Fruit fly (Drosophila melanogaster) whole organism, embryonic: ENCODE results near the gene Sk1.
A peak's percentile ranks its signal among the peaks of the same experiment; 100 is the strongest.

Source experiments
- CG10543 ChIP-seq: fragments of 200-800 bp; sonication (Bioruptor generic); optimal IDR thresholded peaks from 3 replicates; lab custom pipeline; 2017; ENCODE audit warnings: missing biosample characterization, mild to moderate bottlenecking, missing genetic modification characterization, moderate library complexity
- CG12071 ChIP-seq: fragments of 200-800 bp; sonication (Bioruptor generic); optimal IDR thresholded peaks from 3 replicates; lab custom pipeline; 2018; ENCODE audit warnings: missing biosample characterization, mild to moderate bottlenecking, missing genetic modification characterization
- CG12155 ChIP-seq: fragments of 200-800 bp; sonication (Bioruptor generic); optimal IDR thresholded peaks from 3 replicates; lab custom pipeline; 2016; ENCODE audit warnings: missing biosample characterization, missing genetic modification characterization
- CG12219 ChIP-seq: fragments of 200-800 bp; sonication (Bioruptor generic); optimal IDR thresholded peaks from 3 replicates; lab custom pipeline; 2018; ENCODE audit warnings: missing biosample characterization, mild to moderate bottlenecking, missing genetic modification characterization
- CG12769 ChIP-seq: fragments of 200-800 bp; sonication (Bioruptor generic); optimal IDR thresholded peaks from 2 replicates; lab custom pipeline; 2019; ENCODE audit warnings: missing biosample characterization, mild to moderate bottlenecking, missing genetic modification characterization, moderate library complexity
- CG1602 ChIP-seq: fragments of 200-800 bp; sonication (Bioruptor generic); optimal IDR thresholded peaks from 3 replicates; lab custom pipeline; 2016; ENCODE audit warnings: missing biosample characterization, missing genetic modification characterization
- CG1603 ChIP-seq: fragments of 200-800 bp; sonication (Bioruptor generic); optimal IDR thresholded peaks from 2 replicates; lab custom pipeline; 2019; ENCODE audit warnings: missing biosample characterization, mild to moderate bottlenecking, missing genetic modification characterization, moderate library complexity
- CG17385 ChIP-seq: fragments of 200-800 bp; sonication (Bioruptor generic); optimal IDR thresholded peaks from 3 replicates; lab custom pipeline; 2018; ENCODE audit warnings: missing biosample characterization, mild to moderate bottlenecking, missing genetic modification characterization
- CG17829 ChIP-seq: fragments of 200-800 bp; optimal IDR thresholded peaks from 2 replicates; lab custom pipeline; 2019; ENCODE audit warnings: missing biosample characterization, mild to moderate bottlenecking, missing genetic modification characterization, moderate library complexity
- CG2202 ChIP-seq: fragments of 200-800 bp; sonication (Bioruptor generic); optimal IDR thresholded peaks from 2 replicates; lab custom pipeline; 2018; ENCODE audit warnings: missing biosample characterization, mild to moderate bottlenecking, missing genetic modification characterization
- CG31224 ChIP-seq: fragments of 200-800 bp; sonication (Bioruptor generic); IDR thresholded peaks from 2 replicates; pipeline ENCODE4 v1.3.6; 2022; ENCODE audit warnings: missing biosample characterization, missing genetic modification characterization
- CG3163 ChIP-seq: fragments of 200-800 bp; sonication (Bioruptor generic); optimal IDR thresholded peaks from 3 replicates; lab custom pipeline; 2016; ENCODE audit warnings: missing biosample characterization, missing genetic modification characterization
- CG6254 ChIP-seq: fragments of 200-800 bp; sonication (Bioruptor generic); optimal IDR thresholded peaks from 3 replicates; lab custom pipeline; 2017; ENCODE audit warnings: mild to moderate bottlenecking, missing biosample characterization, missing genetic modification reagents, missing genetic modification characterization
- CG6813 ChIP-seq: fragments of 200-800 bp; sonication (Bioruptor generic); optimal IDR thresholded peaks from 2 replicates; lab custom pipeline; 2017; ENCODE audit warnings: missing biosample characterization, missing genetic modification characterization, mild to moderate bottlenecking, moderate library complexity, missing genetic modification reagents
- CG9797 ChIP-seq: fragments of 200-800 bp; sonication (Bioruptor generic); optimal IDR thresholded peaks from 3 replicates; lab custom pipeline; 2018; ENCODE audit warnings: missing biosample characterization, mild to moderate bottlenecking, missing genetic modification characterization
- Camta ChIP-seq: fragments of 200-800 bp; sonication (Bioruptor generic); optimal IDR thresholded peaks from 2 replicates; lab custom pipeline; 2016; ENCODE audit warnings: missing biosample characterization, missing genetic modification characterization
- Dek ChIP-seq: fragments of 200-800 bp; sonication (Bioruptor generic); optimal IDR thresholded peaks from 3 replicates; lab custom pipeline; 2019; ENCODE audit warnings: missing biosample characterization, mild to moderate bottlenecking, missing genetic modification characterization, moderate library complexity
- Dfd ChIP-seq, 2 experiments: fragments of >200 bp; optimal IDR thresholded peaks; 2 replicates each; lab custom pipeline; 2017; ENCODE audit warnings: missing biosample characterization in 2 of 2, missing genetic modification characterization in 2 of 2
- Doc2 ChIP-seq: fragments of 200-800 bp; sonication (Bioruptor generic); IDR thresholded peaks from 2 replicates; pipeline ENCODE4 v1.3.6; 2022; ENCODE audit warnings: missing biosample characterization, missing genetic modification characterization
- Ets65A ChIP-seq: fragments of 200-800 bp; sonication (Bioruptor generic); peaks from one replicate; lab custom pipeline; 2016; ENCODE audit warnings: missing biosample characterization, missing genetic modification characterization
- Ets97D ChIP-seq: fragments of 200-800 bp; sonication (Bioruptor generic); optimal IDR thresholded peaks from 3 replicates; lab custom pipeline; 2016; ENCODE audit warnings: missing biosample characterization, missing genetic modification characterization
- Fer2 ChIP-seq: fragments of 200-800 bp; sonication (Bioruptor generic); optimal IDR thresholded peaks from 2 replicates; lab custom pipeline; 2018; ENCODE audit warnings: missing biosample characterization, mild to moderate bottlenecking, missing genetic modification characterization, moderate library complexity
- Jarid2 ChIP-seq: fragments of 200-800 bp; sonication (Bioruptor generic); optimal IDR thresholded peaks from 3 replicates; lab custom pipeline; 2017; ENCODE audit warnings: mild to moderate bottlenecking, missing biosample characterization, missing genetic modification reagents, missing genetic modification characterization
- MESR4 ChIP-seq: fragments of 200-800 bp; sonication (Bioruptor generic); optimal IDR thresholded peaks from 2 replicates; lab custom pipeline; 2018; ENCODE audit warnings: missing biosample characterization, mild to moderate bottlenecking, missing genetic modification characterization, moderate library complexity
- Mad ChIP-seq: fragments of 200-800 bp; sonication (Bioruptor generic); optimal IDR thresholded peaks from 2 replicates; lab custom pipeline; 2016; ENCODE audit warnings: missing biosample characterization, missing genetic modification characterization
- NFAT ChIP-seq: fragments of 200-800 bp; sonication (Bioruptor generic); IDR thresholded peaks from 2 replicates; pipeline ENCODE4 v1.3.6; 2022; ENCODE audit warnings: missing biosample characterization, missing genetic modification characterization
- Neu2 ChIP-seq: fragments of 200-800 bp; sonication (Bioruptor generic); optimal IDR thresholded peaks from 3 replicates; lab custom pipeline; 2016; ENCODE audit warnings: missing biosample characterization, missing genetic modification characterization, borderline replicate concordance
- Side ChIP-seq: fragments of 200-800 bp; sonication (Bioruptor generic); optimal IDR thresholded peaks from 2 replicates; lab custom pipeline; 2016; ENCODE audit warnings: missing biosample characterization, missing genetic modification characterization
- Sry-β ChIP-seq: fragments of 200-800 bp; sonication (Bioruptor generic); optimal IDR thresholded peaks from 2 replicates; lab custom pipeline; 2018; ENCODE audit warnings: missing biosample characterization, mild to moderate bottlenecking, missing genetic modification characterization, moderate library complexity
- Sry-δ ChIP-seq: fragments of 200-800 bp; sonication (Bioruptor generic); optimal IDR thresholded peaks from 2 replicates; lab custom pipeline; 2016; ENCODE audit warnings: missing biosample characterization, missing genetic modification characterization
- Stat92E ChIP-seq, 3 experiments: fragments of >200 bp in 2 of 3; fragments of 200-800 bp in 1 of 3; sonication (Bioruptor generic) in 1 of 3; optimal IDR thresholded peaks; 2 replicates each; lab custom pipeline; 2017 to 2019; ENCODE audit warnings: missing biosample characterization in 3 of 3, missing genetic modification characterization in 3 of 3, mild to moderate bottlenecking in 1 of 3, moderate library complexity in 1 of 3
- Xrp1 ChIP-seq: fragments of 200-800 bp; sonication (Bioruptor generic); IDR thresholded peaks from 2 replicates; pipeline ENCODE4 v1.3.6; 2022; ENCODE audit warnings: missing biosample characterization, missing genetic modification characterization
- amos ChIP-seq: fragments of 200-800 bp; sonication (Bioruptor generic); IDR thresholded peaks from 2 replicates; pipeline ENCODE4 v1.3.6; 2022; ENCODE audit warnings: missing biosample characterization, missing genetic modification characterization; ENCODE audit not compliant: partially characterized antibody
- ara ChIP-seq: fragments of 200-800 bp; sonication (Bioruptor generic); IDR thresholded peaks from 2 replicates; pipeline ENCODE4 v1.3.6; 2022; ENCODE audit warnings: missing biosample characterization, missing genetic modification characterization
- ase ChIP-seq: fragments of 200-800 bp; sonication (Bioruptor generic); IDR thresholded peaks from 3 replicates; pipeline ENCODE4 v1.3.6; 2022; ENCODE audit warnings: missing biosample characterization, missing genetic modification characterization
- chm ChIP-seq: fragments of 200-800 bp; sonication (Bioruptor generic); IDR thresholded peaks from 2 replicates; pipeline ENCODE4 v1.3.6; 2022; ENCODE audit warnings: missing biosample characterization, missing genetic modification characterization
- corto ChIP-seq: fragments of 200-800 bp; sonication (Bioruptor generic); optimal IDR thresholded peaks from 2 replicates; lab custom pipeline; 2016; ENCODE audit warnings: missing biosample characterization, mild to moderate bottlenecking, missing genetic modification characterization, moderate library complexity
- da ChIP-seq: fragments of 200-800 bp; sonication (Bioruptor generic); optimal IDR thresholded peaks from 2 replicates; lab custom pipeline; 2016; ENCODE audit warnings: missing biosample characterization, missing genetic modification characterization
- dan ChIP-seq: fragments of 200-800 bp; sonication (Bioruptor generic); IDR thresholded peaks from 2 replicates; pipeline ENCODE4 v1.3.6; 2022; ENCODE audit warnings: missing biosample characterization, missing genetic modification characterization
- dm ChIP-seq: fragments of 200-800 bp; sonication (Bioruptor generic); optimal IDR thresholded peaks from 3 replicates; lab custom pipeline; 2016; ENCODE audit warnings: missing biosample characterization, missing genetic modification characterization
- eve ChIP-seq, 2 experiments: fragments of >200 bp; optimal IDR thresholded peaks; 2 replicates each; lab custom pipeline; 2017; ENCODE audit warnings: missing biosample characterization in 2 of 2, missing genetic modification characterization in 2 of 2
- gfzf ChIP-seq: fragments of 200-800 bp; sonication (Bioruptor generic); optimal IDR thresholded peaks from 2 replicates; lab custom pipeline; 2016; ENCODE audit warnings: missing biosample characterization, mild to moderate bottlenecking, missing genetic modification characterization, moderate library complexity
- gsb ChIP-seq: fragments of 200-800 bp; sonication (Bioruptor generic); IDR thresholded peaks from 2 replicates; pipeline ENCODE4 v1.3.6; 2022; ENCODE audit warnings: missing biosample characterization, missing genetic modification characterization
- lmd ChIP-seq: fragments of 200-800 bp; sonication (Bioruptor generic); IDR thresholded peaks from 2 replicates; pipeline ENCODE4 v1.3.6; 2022; ENCODE audit warnings: missing biosample characterization, missing genetic modification characterization
- pum ChIP-seq: fragments of 200-800 bp; sonication (Bioruptor generic); optimal IDR thresholded peaks from 2 replicates; lab custom pipeline; 2016; ENCODE audit warnings: missing biosample characterization, missing genetic modification characterization
- repo ChIP-seq: fragments of 200-800 bp; sonication (Bioruptor generic); optimal IDR thresholded peaks from 2 replicates; lab custom pipeline; 2016; ENCODE audit warnings: missing biosample characterization, missing genetic modification characterization
- scrt ChIP-seq: fragments of 200-800 bp; sonication (Bioruptor generic); optimal IDR thresholded peaks from 2 replicates; lab custom pipeline; 2018; ENCODE audit warnings: missing biosample characterization, mild to moderate bottlenecking, missing genetic modification characterization, moderate library complexity
- sens-2 ChIP-seq: fragments of 200-800 bp; sonication (Bioruptor generic); IDR thresholded peaks from 2 replicates; pipeline ENCODE4 v1.3.6; 2022; ENCODE audit warnings: missing biosample characterization, missing genetic modification characterization
- shn ChIP-seq: fragments of 200-800 bp; sonication (Bioruptor generic); optimal IDR thresholded peaks from 3 replicates; lab custom pipeline; 2016; ENCODE audit warnings: missing biosample characterization, missing genetic modification characterization
- sisA ChIP-seq: fragments of 200-800 bp; sonication (Bioruptor generic); IDR thresholded peaks from 2 replicates; pipeline ENCODE4 v1.3.6; 2022; ENCODE audit warnings: missing biosample characterization, missing genetic modification characterization
- slou ChIP-seq: fragments of 200-800 bp; sonication (Bioruptor generic); optimal IDR thresholded peaks from 3 replicates; lab custom pipeline; 2016; ENCODE audit warnings: missing biosample characterization, missing genetic modification characterization

The Sk1 gene

dm6 chrX:11492916-11493590 is 50.7 kb downstream of the Sk1 start, which contains the start of gene Drak (continued):
- TF ChIP-seq Camta (GFP tag; lab: Kevin White, UChicago) (no peak), corto (GFP tag; lab: Kevin White, UChicago) (no peak), Stat92E (GFP tag; optimal IDR thresholded peaks at IDR 0.05; lab: Kevin White, UChicago) (no peak), CG12219 (GFP tag; lab: Kevin White, UChicago) (no peak), dm (GFP tag; lab: Kevin White, UChicago) (no peak), da (GFP tag; lab: Kevin White, UChicago) (no peak), Jarid2 (peak; percentile 96), MESR4 (GFP tag; lab: Kevin White, UChicago) (peak; percentile 41), CG6254 (no peak), Xrp1 (GFP tag; lab: Robert Waterston, UW) (no peak), shn (GFP tag; lab: Kevin White, UChicago) (no peak), scrt (GFP tag; lab: Kevin White, UChicago) (peak; percentile 39), CG17829 (peak; percentile 25), gsb (GFP tag; lab: Robert Waterston, UW) (no peak), CG2202 (no peak), repo (no peak), CG10543 (no peak), Side (no peak), ara (no peak), CG3163 (GFP tag; lab: Kevin White, UChicago) (no peak), eve (GFP tag; optimal IDR thresholded peaks at IDR 0.05; lab: Kevin White, UChicago) (no peak), Doc2 (GFP tag; lab: Robert Waterston, UW) (no peak), Ets97D (GFP tag; lab: Kevin White, UChicago) (peak; percentile 48), sens-2 (GFP tag; lab: Robert Waterston, UW) (no peak), slou (GFP tag; lab: Kevin White, UChicago) (no peak), CG31224 (GFP tag; lab: Robert Waterston, UW) (no peak), ase (GFP tag; lab: Robert Waterston, UW) (no peak), Dek (tag; lab: Kevin White, UChicago) (peak; percentile 25), pum (GFP tag; lab: Kevin White, UChicago) (no peak), amos (no peak), CG12769 (tag; lab: Kevin White, UChicago) (no peak), NFAT (GFP tag; lab: Robert Waterston, UW) (no peak), Fer2 (tag; lab: Kevin White, UChicago) (no peak), Ets65A (GFP tag; lab: Kevin White, UChicago) (peak; percentile 63), lmd (no peak), CG1602 (no peak), gfzf (GFP tag; lab: Kevin White, UChicago) (peak; percentile 93), CG17385 (peak; percentile 73), CG1603 (tag; lab: Kevin White, UChicago) (peak; percentile 31), Neu2 (GFP tag; lab: Kevin White, UChicago) (peak; percentile 15), Mad (no peak), Sry-β (GFP tag; lab: Kevin White, UChicago) (no peak), CG12155 (no peak), chm (GFP tag; lab: Robert Waterston, UW) (no peak), CG12071 (GFP tag; lab: Kevin White, UChicago) (no peak), CG9797 (GFP tag; lab: Kevin White, UChicago) (peak; percentile 94), sisA (GFP tag; lab: Robert Waterston, UW) (no peak), dan (GFP tag; lab: Robert Waterston, UW) (no peak), Dfd (GFP tag; optimal IDR thresholded peaks at IDR 0.05; lab: Kevin White, UChicago) (no peak), CG6813 (GFP tag; lab: Kevin White, UChicago) (no peak), Sry-δ (GFP tag; lab: Kevin White, UChicago) (peak; percentile 39)
